Worm (Caenorhabditis elegans): ENCODE measurements around the gene F11E6.9.

DNA sequence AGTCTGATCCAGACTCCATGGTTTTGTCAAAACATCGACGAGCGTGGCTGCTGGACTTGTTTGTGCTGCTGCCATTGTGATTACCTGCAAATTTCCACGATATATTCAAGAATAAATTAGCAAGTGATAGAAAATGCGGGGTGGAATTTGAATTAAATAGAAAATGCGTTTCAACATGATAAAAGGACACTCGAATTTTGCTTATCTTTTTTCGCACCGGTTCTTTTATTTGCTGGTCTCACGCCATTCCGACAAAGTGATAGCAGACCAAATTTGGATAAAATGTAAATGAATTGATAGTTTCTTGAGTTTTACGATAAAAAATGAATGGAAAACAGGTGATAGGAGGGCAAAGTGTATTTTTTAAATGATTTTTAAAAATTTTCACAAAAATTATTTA is 7.8 kb downstream of the F11E6.9 start, which contains the start of gene elo-2:
- TF ChIP-seq ztf-16 (tag; optimal IDR thresholded peaks at IDR 0.05) (no peak), ceh-24 (tag; optimal IDR thresholded peaks at IDR 0.05) (no peak), elt-2 (tag; optimal IDR thresholded peaks at IDR 0.05) (peak; percentile 28), ceh-22 (tag; optimal IDR thresholded peaks at IDR 0.05) (no peak), pha-4 (tag; optimal IDR thresholded peaks at IDR 0.05) (no peak), ceh-6 (GFP tag; optimal IDR thresholded peaks at IDR 0.05) (no peak), nhr-11 (tag; optimal IDR thresholded peaks at IDR 0.05) (no peak)
